Worm (Caenorhabditis elegans) whole organism, young adult: ENCODE measurements around the gene Y73F8A.15.
A peak's percentile ranks its signal among the peaks of the same experiment; 100 is the strongest.

Source experiments
- D2030.7 ChIP-seq: fragments of 200-800 bp; sonication (Bioruptor generic); IDR thresholded peaks from 2 replicates; pipeline ENCODE4 v1.3.6; 2022; ENCODE audit warnings: missing genetic modification reagents, missing genetic modification characterization, missing compliant biosample characterization
- F39B2.1 ChIP-seq: fragments of 200-800 bp; sonication (Bioruptor generic); IDR thresholded peaks from 2 replicates; pipeline ENCODE4 v1.3.6; 2022; ENCODE audit warnings: missing genetic modification reagents, missing genetic modification characterization, missing compliant biosample characterization
- T07F8.4 ChIP-seq: sonication (generic microtip); optimal IDR thresholded peaks from 2 replicates; lab custom pipeline; 2016; ENCODE audit warnings: mild to moderate bottlenecking, missing genetic modification characterization, moderate library complexity, missing compliant biosample characterization
- T26A5.8 ChIP-seq: sonication (generic microtip); optimal IDR thresholded peaks from 2 replicates; lab custom pipeline; 2016; ENCODE audit warnings: missing genetic modification characterization, missing compliant biosample characterization
- Y53G8AR.9 ChIP-seq: fragments of 200-800 bp; sonication (Bioruptor generic); conservative IDR thresholded peaks from 2 replicates; pipeline ENCODE4 v1.3.6; 2022; ENCODE audit warnings: missing genetic modification reagents, missing genetic modification characterization, missing compliant biosample characterization
- ZK185.1 ChIP-seq: sonication (generic microtip); optimal IDR thresholded peaks from 2 replicates; lab custom pipeline; 2016; ENCODE audit warnings: mild to moderate bottlenecking, missing genetic modification characterization, missing compliant biosample characterization; ENCODE audit not compliant: poor library complexity, severe bottlenecking
- aptf-2 ChIP-seq: fragments of 200-800 bp; sonication (Bioruptor generic); conservative IDR thresholded peaks from 2 replicates; pipeline ENCODE4 v1.3.6; 2022; ENCODE audit warnings: missing genetic modification reagents, missing genetic modification characterization, missing compliant biosample characterization
- attf-3 ChIP-seq: fragments of 200-800 bp; sonication (Bioruptor generic); conservative IDR thresholded peaks from 2 replicates; pipeline ENCODE4 v1.3.6; 2022; ENCODE audit warnings: missing genetic modification reagents, missing genetic modification characterization, missing compliant biosample characterization
- attf-5 ChIP-seq: fragments of 200-800 bp; sonication (Bioruptor generic); optimal IDR thresholded peaks from 2 replicates; lab custom pipeline; 2018; ENCODE audit warnings: mild to moderate bottlenecking, missing genetic modification characterization, missing compliant biosample characterization
- attf-6 ChIP-seq: fragments of 200-800 bp; sonication (Bioruptor generic); IDR thresholded peaks from 2 replicates; pipeline ENCODE4 v1.3.6; 2022; ENCODE audit warnings: missing genetic modification reagents, missing genetic modification characterization, missing compliant biosample characterization
- ceh-100 ChIP-seq: fragments of 200-800 bp; sonication (Bioruptor generic); IDR thresholded peaks from 2 replicates; pipeline ENCODE4 v1.3.6; 2022; ENCODE audit warnings: missing genetic modification reagents, missing genetic modification characterization, missing compliant biosample characterization
- die-1 ChIP-seq: sonication (generic microtip); optimal IDR thresholded peaks from 2 replicates; lab custom pipeline; 2016; ENCODE audit warnings: missing genotype, mild to moderate bottlenecking, missing genetic modification characterization, missing compliant biosample characterization
- dpl-1 ChIP-seq: fragments of 150-350 bp; optimal IDR thresholded peaks from 2 replicates; lab custom pipeline; 2014; ENCODE audit warnings: missing biosample characterization, missing genetic modification reagents, missing genetic modification characterization
- egrh-3 ChIP-seq: fragments of 200-800 bp; sonication (Bioruptor generic); IDR thresholded peaks from 2 replicates; pipeline ENCODE4 v1.3.6; 2022; ENCODE audit warnings: missing genetic modification reagents, missing genetic modification characterization, missing compliant biosample characterization
- fkh-3 ChIP-seq: sonication (generic microtip); optimal IDR thresholded peaks from 2 replicates; lab custom pipeline; 2016; ENCODE audit warnings: mild to moderate bottlenecking, missing genetic modification characterization, missing compliant biosample characterization
- him-1 ChIP-seq: sonication (generic microtip); optimal IDR thresholded peaks from 2 replicates; lab custom pipeline; 2016; ENCODE audit warnings: missing genotype, missing genetic modification reagents, missing genetic modification characterization, missing compliant biosample characterization
- let-607 ChIP-seq, 2 experiments: fragments of 200-800 bp in 1 of 2; sonication (Bioruptor generic) in 1 of 2; sonication (generic microtip) in 1 of 2; optimal IDR thresholded peaks; 2 replicates each; lab custom pipeline; 2016 to 2018; ENCODE audit warnings: mild to moderate bottlenecking in 2 of 2, missing compliant biosample characterization in 2 of 2, missing genetic modification characterization in 2 of 2, moderate library complexity in 2 of 2, missing genotype in 1 of 2
- lin-40 ChIP-seq: sonication (generic microtip); optimal IDR thresholded peaks from 2 replicates; lab custom pipeline; 2016; ENCODE audit warnings: missing genetic modification characterization, mild to moderate bottlenecking, missing compliant biosample characterization, missing genotype, missing genetic modification reagents
- lsl-1 ChIP-seq: fragments of 200-800 bp; sonication (Bioruptor generic); optimal IDR thresholded peaks from 2 replicates; lab custom pipeline; 2018; ENCODE audit warnings: mild to moderate bottlenecking, missing genetic modification characterization, moderate library complexity, missing compliant biosample characterization
- madf-6 ChIP-seq: fragments of 200-800 bp; sonication (Bioruptor generic); IDR thresholded peaks from 2 replicates; pipeline ENCODE4 v1.3.6; 2022; ENCODE audit warnings: missing genetic modification reagents, missing genetic modification characterization, missing compliant biosample characterization
- mxl-1 ChIP-seq: sonication (generic microtip); optimal IDR thresholded peaks from 2 replicates; lab custom pipeline; 2016; ENCODE audit warnings: missing genetic modification characterization, missing compliant biosample characterization
- nhr-120 ChIP-seq: fragments of 200-800 bp; sonication (Bioruptor generic); IDR thresholded peaks from 2 replicates; pipeline ENCODE4 v1.3.6; 2022; ENCODE audit warnings: missing genetic modification characterization, missing compliant biosample characterization
- nhr-80 ChIP-seq: sonication (generic microtip); optimal IDR thresholded peaks from 2 replicates; lab custom pipeline; 2016; ENCODE audit warnings: missing genetic modification characterization, missing compliant biosample characterization
- rcor-1 ChIP-seq: fragments of 200-800 bp; sonication (Bioruptor generic); IDR thresholded peaks from 2 replicates; pipeline ENCODE4 v1.3.6; 2022; ENCODE audit warnings: missing genetic modification reagents, missing genetic modification characterization, missing compliant biosample characterization
- rpc-1 ChIP-seq, 2 experiments: fragments of 150-350 bp in 1 of 2; sonication (generic microtip) in 1 of 2; optimal IDR thresholded peaks; 2 replicates each; lab custom pipeline; 2014 to 2018; ENCODE audit warnings: missing biosample characterization in 1 of 2, missing genetic modification characterization in 1 of 2, missing genetic modification reagents in 1 of 2, missing genotype in 1 of 2
- sea-2 ChIP-seq: fragments of 200-800 bp; sonication (Bioruptor generic); IDR thresholded peaks from 2 replicates; pipeline ENCODE4 v1.3.6; 2022; ENCODE audit warnings: missing genetic modification characterization, missing compliant biosample characterization
- snpc-3.4 ChIP-seq: sonication (generic microtip); optimal IDR thresholded peaks from 2 replicates; lab custom pipeline; 2017; ENCODE audit warnings: missing genetic modification characterization, mild to moderate bottlenecking, missing compliant biosample characterization, antibody characterized with exemption, moderate library complexity, missing genotype, missing genetic modification reagents
- snpc-4 ChIP-seq, 5 experiments: fragments of 150-350 bp in 1 of 5; sonication (generic microtip) in 4 of 5; optimal IDR thresholded peaks; 2 replicates each; lab custom pipeline; 2014 to 2018; ENCODE audit warnings: missing genetic modification characterization in 5 of 5, missing biosample characterization in 3 of 5, antibody characterized with exemption in 2 of 5, mild to moderate bottlenecking in 2 of 5, missing compliant biosample characterization in 2 of 5, missing genotype in 2 of 5, moderate library complexity in 2 of 5, missing genetic modification reagents in 1 of 5

Y73F8A.15 gene

ce11 chrIV:15289508-15289907, 31.9 kb upstream of the Y73F8A.15 start (continued):
- TF ChIP-seq egrh-3 (GFP tag; lab: Robert Waterston, UW) = no peak
- TF ChIP-seq D2030.7 (GFP tag; lab: Robert Waterston, UW) = peak; percentile 40; the same call in 1 of the 2 replicates
- TF ChIP-seq F39B2.1 = no peak
- TF ChIP-seq nhr-80 (tag; lab: Kevin White, UChicago) = no peak
- peak; percentile 63 for TF ChIP-seq ZK185.1 (tag; lab: Kevin White, UChicago)
- peak; percentile 74 for TF ChIP-seq die-1 (tag; lab: Kevin White, UChicago)
- peak; percentile 97 for TF ChIP-seq attf-6 (GFP tag; lab: Robert Waterston, UW)
- TF ChIP-seq mxl-1 (tag; lab: Kevin White, UChicago) = peak; percentile 54
- no peak for TF ChIP-seq fkh-3
- no peak for TF ChIP-seq Y53G8AR.9 (GFP tag; lab: Robert Waterston, UW)
- TF ChIP-seq snpc-4 (GFP tag; optimal IDR thresholded peaks at IDR 0.05; lab: Kevin White, UChicago) = peak; percentile 89
- TF ChIP-seq snpc-4 (tag; optimal IDR thresholded peaks at IDR 0.05; lab: Kevin White, UChicago) = peak; percentile 34 to 97 (median 92)
- no peak for TF ChIP-seq aptf-2 (GFP tag; lab: Robert Waterston, UW)
- peak in 1 of 2 experiments; percentile 1 for TF ChIP-seq let-607 (tag; optimal IDR thresholded peaks at IDR 0.05; lab: Kevin White, UChicago)
- no peak for TF ChIP-seq T26A5.8 (tag; lab: Kevin White, UChicago)
- TF ChIP-seq attf-3 (GFP tag; lab: Robert Waterston, UW) = no peak
- TF ChIP-seq, all 124 proteins: peak for 30

- no peak for TF ChIP-seq T07F8.4 (tag; lab: Kevin White, UChicago)
- no peak for TF ChIP-seq sea-2 (GFP tag; lab: Robert Waterston, UW)
- TF ChIP-seq snpc-4 (GFP tag; optimal IDR thresholded peaks at IDR 0.05; lab: Kevin White, UChicago) = no peak
- TF ChIP-seq snpc-4 (tag; optimal IDR thresholded peaks at IDR 0.05; lab: Kevin White, UChicago) = no peak
- no peak for TF ChIP-seq attf-5 (GFP tag; lab: Kevin White, UChicago)
- TF ChIP-seq let-607 (tag; optimal IDR thresholded peaks at IDR 0.05; lab: Kevin White, UChicago) = no peak
- no peak for TF ChIP-seq ceh-100 (GFP tag; lab: Robert Waterston, UW)
Observed at ce11 chrIV:15291162-15291561, 30.2 kb upstream of the Y73F8A.15 start, which contains the start of gene pqn-90. Gene pqn-90 (minus strand): TSS chrIV:15291262.

- TF ChIP-seq lin-40 (no peak), madf-6 (GFP tag; lab: Robert Waterston, UW) (no peak), him-1 (no peak), rcor-1 (GFP tag; lab: Robert Waterston, UW) (no peak), lsl-1 (no peak)
Observed at ce11 chrIV:15291607-15292006, 29.8 kb upstream of the Y73F8A.15 start, which contains the start of gene pqn-91. Gene pqn-91 (plus strand): TSS chrIV:15291907.

- no peak for TF ChIP-seq dpl-1
- TF ChIP-seq rpc-1 (optimal IDR thresholded peaks at IDR 0.05; lab: Kevin White, UChicago) = no peak
- no peak for TF ChIP-seq rpc-1 (tag; optimal IDR thresholded peaks at IDR 0.05; lab: Kevin White, UChicago)
- no peak for TF ChIP-seq snpc-4 (GFP tag; optimal IDR thresholded peaks at IDR 0.05; lab: Kevin White, UChicago)
- peak in 1 of 4 experiments; percentile 49 for TF ChIP-seq snpc-4 (tag; optimal IDR thresholded peaks at IDR 0.05; lab: Kevin White, UChicago)
- TF ChIP-seq attf-6 (GFP tag; lab: Robert Waterston, UW) = peak; percentile 49; the same call in 1 of the 2 replicates
Observed at ce11 chrIV:15294040-15294439, 27.3 kb upstream of the Y73F8A.15 start, which contains the start of gene Y73F8A.10. Gene Y73F8A.10 (plus strand): TSS chrIV:15294340.

ce11 chrIV:15300041-15300440, 21.3 kb upstream of the Y73F8A.15 start:
- TF ChIP-seq attf-6 (GFP tag; lab: Robert Waterston, UW) (peak; percentile 67; the same call in 1 of the 2 replicates), nhr-120 (GFP tag; lab: Robert Waterston, UW) (no peak)

ce11 chrIV:15302151-15302550, 19.2 kb upstream of the Y73F8A.15 start, which contains the start of gene best-21:
Gene best-21 (plus strand): TSS chrIV:15302451.
- no peak for TF ChIP-seq snpc-4 (GFP tag; optimal IDR thresholded peaks at IDR 0.05; lab: Kevin White, UChicago)
- TF ChIP-seq snpc-4 (tag; optimal IDR thresholded peaks at IDR 0.05; lab: Kevin White, UChicago) = peak in 1 of 4 experiments; percentile 20
- TF ChIP-seq snpc-3.4 (tag; lab: Kevin White, UChicago) = no peak
- TF ChIP-seq, all 124 proteins: peak for 1
